Worm (Caenorhabditis elegans) whole organism, L1 larva: ENCODE measurements around the gene nhr-31.

Experiments used
- C04F5.9 ChIP-seq: sonication (generic microtip); optimal IDR thresholded peaks from 2 replicates; lab custom pipeline; 2016; ENCODE audit warnings: missing genetic modification characterization, missing compliant biosample characterization
- C34B4.2 ChIP-seq: sonication (generic microtip); optimal IDR thresholded peaks from 2 replicates; lab custom pipeline; 2017; ENCODE audit warnings: mild to moderate bottlenecking, missing genetic modification characterization, missing compliant biosample characterization
- F16B12.6 ChIP-seq: fragments of 150-350 bp; optimal IDR thresholded peaks from 2 replicates; lab custom pipeline; 2014; ENCODE audit warnings: missing biosample characterization, missing genetic modification characterization
- Y116A8C.19 ChIP-seq: sonication (generic microtip); optimal IDR thresholded peaks from 2 replicates; lab custom pipeline; 2016; ENCODE audit warnings: missing compliant biosample characterization, missing genetic modification characterization, borderline replicate concordance
- aha-1 ChIP-seq: fragments of 150-350 bp; optimal IDR thresholded peaks from 2 replicates; lab custom pipeline; 2014; ENCODE audit warnings: missing biosample characterization, missing genetic modification characterization
- aly-2 ChIP-seq: fragments of 150-350 bp; optimal IDR thresholded peaks from 2 replicates; lab custom pipeline; 2014; ENCODE audit warnings: missing biosample characterization, missing genetic modification characterization
- ama-1 ChIP-seq: fragments of 150-350 bp; optimal IDR thresholded peaks from 2 replicates; lab custom pipeline; 2014
- blmp-1 ChIP-seq: fragments of 150-350 bp; optimal IDR thresholded peaks from 2 replicates; lab custom pipeline; 2014; ENCODE audit warnings: missing biosample characterization, missing genetic modification characterization
- ceh-63 ChIP-seq: fragments of 200-800 bp; sonication (Bioruptor generic); optimal IDR thresholded peaks from 2 replicates; lab custom pipeline; 2018; ENCODE audit warnings: mild to moderate bottlenecking, missing genetic modification characterization, missing compliant biosample characterization
- efl-1 ChIP-seq, 4 experiments: fragments of 150-350 bp; optimal IDR thresholded peaks in 3 of 4; peaks in 1 of 4; 1 replicate in 1 of 4; 2 replicates in 3 of 4; lab custom pipeline; 2014; ENCODE audit warnings: missing biosample characterization in 2 of 4, missing genetic modification characterization in 2 of 4, missing genetic modification reagents in 2 of 4
- egl-13 ChIP-seq: sonication (generic microtip); optimal IDR thresholded peaks from 2 replicates; lab custom pipeline; 2016; ENCODE audit warnings: missing genotype, missing genetic modification reagents, missing genetic modification characterization, missing compliant biosample characterization
- elt-2 ChIP-seq: sonication (generic microtip); optimal IDR thresholded peaks from 2 replicates; lab custom pipeline; 2016; ENCODE audit warnings: missing genetic modification characterization, mild to moderate bottlenecking, inconsistent platforms, missing compliant biosample characterization, missing genetic modification reagents
- fkh-10 ChIP-seq: sonication (generic microtip); optimal IDR thresholded peaks from 2 replicates; lab custom pipeline; 2017; ENCODE audit warnings: missing biosample characterization, missing genetic modification reagents, missing genetic modification characterization
- fkh-4 ChIP-seq: sonication (generic microtip); optimal IDR thresholded peaks from 2 replicates; lab custom pipeline; 2016; ENCODE audit warnings: missing compliant biosample characterization, missing genetic modification characterization, borderline replicate concordance
- fkh-8 ChIP-seq: sonication (generic microtip); optimal IDR thresholded peaks from 2 replicates; lab custom pipeline; 2016; ENCODE audit warnings: mild to moderate bottlenecking, missing genetic modification characterization, missing compliant biosample characterization
- fos-1 ChIP-seq: fragments of 150-350 bp; optimal IDR thresholded peaks from 2 replicates; lab custom pipeline; 2014; ENCODE audit warnings: missing biosample characterization, missing genetic modification characterization
- hlh-4 ChIP-seq: sonication (generic microtip); optimal IDR thresholded peaks from 2 replicates; lab custom pipeline; 2016; ENCODE audit warnings: mild to moderate bottlenecking, missing genetic modification characterization, missing compliant biosample characterization
- irx-1 ChIP-seq: sonication (generic microtip); optimal IDR thresholded peaks from 2 replicates; lab custom pipeline; 2016; ENCODE audit warnings: missing genetic modification characterization, missing compliant biosample characterization
- jun-1 ChIP-seq: fragments of 150-350 bp; optimal IDR thresholded peaks from 2 replicates; lab custom pipeline; 2014; ENCODE audit warnings: missing biosample characterization, missing genetic modification reagents, missing genetic modification characterization
- lin-13 ChIP-seq: fragments of 150-350 bp; optimal IDR thresholded peaks from 2 replicates; lab custom pipeline; 2014; ENCODE audit warnings: missing biosample characterization, missing genetic modification reagents, missing genetic modification characterization
- lin-14 ChIP-seq: fragments of 200-800 bp; sonication (Bioruptor generic); optimal IDR thresholded peaks from 2 replicates; lab custom pipeline; 2018; ENCODE audit warnings: mild to moderate bottlenecking, missing genetic modification characterization, moderate library complexity, missing compliant biosample characterization
- lin-15B ChIP-seq: fragments of 150-350 bp; sonication (generic microtip); optimal IDR thresholded peaks from 3 replicates; lab custom pipeline; 2014; ENCODE audit warnings: missing biosample characterization, missing genetic modification characterization
- lin-39 ChIP-seq: fragments of 150-350 bp; optimal IDR thresholded peaks from 2 replicates; lab custom pipeline; 2014; ENCODE audit warnings: missing biosample characterization, missing genetic modification reagents, missing genetic modification characterization
- lsy-2 ChIP-seq, 2 experiments: fragments of 150-350 bp; optimal IDR thresholded peaks; 2 replicates each; lab custom pipeline; 2014; ENCODE audit warnings: missing biosample characterization in 2 of 2, missing genetic modification characterization in 2 of 2
- mab-9 ChIP-seq: fragments of 200-800 bp; sonication (Bioruptor generic); IDR thresholded peaks from 2 replicates; pipeline ENCODE4 v1.3.6; 2022; ENCODE audit warnings: missing genetic modification reagents, missing genetic modification characterization, missing compliant biosample characterization
- mef-2 ChIP-seq: fragments of 150-350 bp; optimal IDR thresholded peaks from 2 replicates; lab custom pipeline; 2014; ENCODE audit warnings: missing biosample characterization, missing genetic modification characterization
- mep-1 ChIP-seq: fragments of 150-350 bp; optimal IDR thresholded peaks from 2 replicates; lab custom pipeline; 2014; ENCODE audit warnings: missing biosample characterization, missing genetic modification characterization
- nhr-11 ChIP-seq: fragments of 150-350 bp; optimal IDR thresholded peaks from 2 replicates; lab custom pipeline; 2014; ENCODE audit warnings: missing biosample characterization, missing genetic modification characterization
- nhr-12 ChIP-seq: sonication (generic microtip); optimal IDR thresholded peaks from 2 replicates; lab custom pipeline; 2017; ENCODE audit warnings: missing biosample characterization, missing genetic modification characterization
- nhr-19 ChIP-seq: fragments of 200-800 bp; sonication (Bioruptor generic); conservative IDR thresholded peaks from 2 replicates; pipeline ENCODE4 v1.3.6; 2022; ENCODE audit warnings: missing genetic modification characterization, missing compliant biosample characterization
- nhr-20 ChIP-seq: sonication (generic microtip); optimal IDR thresholded peaks from 2 replicates; lab custom pipeline; 2016; ENCODE audit warnings: mild to moderate bottlenecking, missing genetic modification characterization, missing compliant biosample characterization
- nhr-237 ChIP-seq: fragments of 150-350 bp; optimal IDR thresholded peaks from 2 replicates; lab custom pipeline; 2014; ENCODE audit warnings: missing biosample characterization, missing genetic modification characterization
- nhr-28 ChIP-seq: fragments of 150-350 bp; optimal IDR thresholded peaks from 2 replicates; lab custom pipeline; 2014; ENCODE audit warnings: missing biosample characterization, missing genetic modification characterization
- nhr-47 ChIP-seq: sonication (generic microtip); optimal IDR thresholded peaks from 2 replicates; lab custom pipeline; 2016; ENCODE audit warnings: mild to moderate bottlenecking, missing genetic modification characterization, moderate library complexity, missing compliant biosample characterization
- nhr-84 ChIP-seq: sonication (generic microtip); optimal IDR thresholded peaks from 2 replicates; lab custom pipeline; 2017; ENCODE audit warnings: missing biosample characterization, missing genetic modification characterization
- nhr-85 ChIP-seq: sonication (generic microtip); peaks from one replicate; lab custom pipeline; 2016; ENCODE audit warnings: missing genetic modification characterization, inconsistent platforms, missing compliant biosample characterization
- nhr-90 ChIP-seq: sonication (generic microtip); optimal IDR thresholded peaks from 2 replicates; lab custom pipeline; 2016; ENCODE audit warnings: mild to moderate bottlenecking, missing genetic modification characterization, missing compliant biosample characterization; ENCODE audit not compliant: poor library complexity
- pag-3 ChIP-seq: sonication (generic microtip); optimal IDR thresholded peaks from 2 replicates; lab custom pipeline; 2017; ENCODE audit warnings: missing genetic modification characterization, mild to moderate bottlenecking, missing compliant biosample characterization, antibody characterized with exemption, borderline replicate concordance; ENCODE audit not compliant: insufficient read depth
- rnt-1 ChIP-seq: sonication (generic microtip); optimal IDR thresholded peaks from 2 replicates; lab custom pipeline; 2016; ENCODE audit warnings: mild to moderate bottlenecking, missing genetic modification characterization, moderate library complexity, missing compliant biosample characterization
- snpc-4 ChIP-seq: fragments of 150-350 bp; optimal IDR thresholded peaks from 2 replicates; lab custom pipeline; 2014; ENCODE audit warnings: missing biosample characterization, missing genetic modification characterization
- sptf-1 ChIP-seq: fragments of 150-350 bp; optimal IDR thresholded peaks from 2 replicates; lab custom pipeline; 2014; ENCODE audit warnings: missing biosample characterization, missing genetic modification characterization
- tlp-1 ChIP-seq: fragments of 150-350 bp; optimal IDR thresholded peaks from 2 replicates; lab custom pipeline; 2014; ENCODE audit warnings: missing biosample characterization, missing genetic modification characterization
- unc-130 ChIP-seq: fragments of 150-350 bp; optimal IDR thresholded peaks from 2 replicates; lab custom pipeline; 2017; ENCODE audit warnings: missing biosample characterization, missing genetic modification characterization, inconsistent platforms
- unc-86 ChIP-seq: sonication (generic microtip); optimal IDR thresholded peaks from 2 replicates; lab custom pipeline; 2016; ENCODE audit warnings: missing genetic modification characterization, missing compliant biosample characterization
- unc-98 ChIP-seq: fragments of 200-800 bp; sonication (Bioruptor generic); IDR thresholded peaks from 2 replicates; pipeline ENCODE4 v1.3.6; 2022; ENCODE audit warnings: missing genetic modification characterization, missing compliant biosample characterization
- vab-15 ChIP-seq: sonication (generic microtip); optimal IDR thresholded peaks from 2 replicates; lab custom pipeline; 2017; ENCODE audit warnings: missing genotype, mild to moderate bottlenecking, missing genetic modification characterization, missing compliant biosample characterization
- zag-1 ChIP-seq: fragments of 150-350 bp; optimal IDR thresholded peaks from 2 replicates; lab custom pipeline; 2014; ENCODE audit warnings: missing biosample characterization, missing genetic modification characterization
- ztf-11 ChIP-seq, 2 experiments: sonication (generic microtip); optimal IDR thresholded peaks; 2 replicates each; lab custom pipeline; 2016 to 2017; ENCODE audit warnings: missing genetic modification characterization in 2 of 2, missing biosample characterization in 1 of 2, missing compliant biosample characterization in 1 of 2
- ztf-4 ChIP-seq: fragments of 150-350 bp; optimal IDR thresholded peaks from 2 replicates; lab custom pipeline; 2014; ENCODE audit warnings: missing biosample characterization, missing genetic modification characterization

nhr-31 gene

ce11 chrIV:8032135-8032915 lies 3.0 kb upstream of the nhr-31 start (continued):
- no peak for TF ChIP-seq aha-1 (tag; lab: Kevin White, UChicago)
- TF ChIP-seq snpc-4 (tag; lab: Kevin White, UChicago): no peak
- TF ChIP-seq unc-86: no peak
- TF ChIP-seq lin-13 (GFP tag; lab: Kevin White, UChicago): no peak
- no peak for TF ChIP-seq zag-1 (tag; lab: Kevin White, UChicago)
- no peak for TF ChIP-seq vab-15 (tag; lab: Kevin White, UChicago)
- no peak for TF ChIP-seq C34B4.2 (tag; lab: Kevin White, UChicago)
- no peak for TF ChIP-seq nhr-47 (tag; lab: Kevin White, UChicago)
- TF ChIP-seq jun-1 (tag; lab: Kevin White, UChicago): peak; percentile 14
- TF ChIP-seq Y116A8C.19 (tag; lab: Kevin White, UChicago): no peak
- TF ChIP-seq nhr-237 (tag; lab: Kevin White, UChicago): no peak
- TF ChIP-seq nhr-12 (tag; lab: Kevin White, UChicago): no peak
- TF ChIP-seq pag-3 (tag; lab: Kevin White, UChicago): no peak
- TF ChIP-seq blmp-1: peak; percentile 5
- no peak for TF ChIP-seq lsy-2 (tag; optimal IDR thresholded peaks at IDR 0.05; lab: Kevin White, UChicago)
- TF ChIP-seq mep-1 (tag; lab: Kevin White, UChicago): no peak
- TF ChIP-seq ceh-63 (GFP tag; lab: Kevin White, UChicago): no peak
- TF ChIP-seq mef-2 (tag; lab: Kevin White, UChicago): no peak
- TF ChIP-seq ama-1 (lab: Kevin White, UChicago): no peak
- no peak for TF ChIP-seq fkh-10 (GFP tag; lab: Kevin White, UChicago)
- TF ChIP-seq fos-1 (tag; lab: Kevin White, UChicago): no peak
- TF ChIP-seq nhr-84: no peak
- TF ChIP-seq nhr-20 (tag; lab: Kevin White, UChicago): peak; percentile 7
- no peak for TF ChIP-seq hlh-4 (tag; lab: Kevin White, UChicago)
- no peak for TF ChIP-seq nhr-90 (tag; lab: Kevin White, UChicago)
- no peak for TF ChIP-seq C04F5.9 (tag; lab: Kevin White, UChicago)
- no peak for TF ChIP-seq mab-9
- TF ChIP-seq fkh-4 (tag; lab: Kevin White, UChicago): no peak
- no peak for TF ChIP-seq lin-39 (tag; lab: Kevin White, UChicago)
- TF ChIP-seq F16B12.6: no peak
- TF ChIP-seq unc-98: no peak
- no peak for TF ChIP-seq fkh-8 (tag; lab: Kevin White, UChicago)
- TF ChIP-seq lin-15B (tag; lab: Kevin White, UChicago): no peak
- TF ChIP-seq aly-2 (tag; lab: Kevin White, UChicago): no peak

ce11 chrIV:8030099-8030498 lies 786 bp upstream of the nhr-31 start:
- TF ChIP-seq lin-14 (GFP tag; lab: Kevin White, UChicago) (peak; percentile 11), nhr-84 (no peak), efl-1 (optimal IDR thresholded peaks at IDR 0.05; lab: Kevin White, UChicago) (no peak), efl-1 (GFP tag; optimal IDR thresholded peaks at IDR 0.05 in 1 of 2; lab: Kevin White, UChicago) (peak in 1 of 2 experiments; percentile 53), elt-2 (peak; percentile 88)

ce11 chrIV:8028372-8028771 lies 941 bp downstream of the nhr-31 start:
- TF ChIP-seq egl-13 (tag; lab: Kevin White, UChicago) (no peak), unc-130 (tag; lab: Kevin White, UChicago) (peak; percentile 76), mef-2 (tag; lab: Kevin White, UChicago) (no peak), fkh-4 (tag; lab: Kevin White, UChicago) (no peak), nhr-19 (GFP tag; lab: Robert Waterston, UW) (peak; percentile 87), nhr-28 (tag; lab: Kevin White, UChicago) (no peak), tlp-1 (tag; lab: Kevin White, UChicago) (no peak), ztf-11 (tag; optimal IDR thresholded peaks at IDR 0.05; lab: Kevin White, UChicago) (no peak), snpc-4 (tag; lab: Kevin White, UChicago) (no peak), mep-1 (tag; lab: Kevin White, UChicago) (peak; percentile 78), nhr-11 (tag; lab: Kevin White, UChicago) (no peak), C34B4.2 (tag; lab: Kevin White, UChicago) (no peak), nhr-47 (tag; lab: Kevin White, UChicago) (peak; percentile 78), elt-2 (peak; percentile 83), fkh-8 (tag; lab: Kevin White, UChicago) (no peak), sptf-1 (tag; lab: Kevin White, UChicago) (no peak), nhr-85 (tag; lab: Kevin White, UChicago) (peak; percentile 99), rnt-1 (tag; lab: Kevin White, UChicago) (no peak), ama-1 (lab: Kevin White, UChicago) (no peak), irx-1 (tag; lab: Kevin White, UChicago) (peak; percentile 56), lin-13 (GFP tag; lab: Kevin White, UChicago) (peak; percentile 43), ztf-4 (tag; lab: Kevin White, UChicago) (peak; percentile 9)
